Worm (Caenorhabditis elegans): ENCODE measurements around the gene F53F8.6.
A peak's percentile ranks its signal among the peaks of the same experiment; 100 is the strongest.

The F53F8.6 gene

ce11 chrV:20744290-20744837 lies 40.3 kb downstream of the F53F8.6 start, which contains the start of gene dnj-25:
Gene dnj-25 (minus strand): TSS chrV:20744346.
- TF ChIP-seq nhr-42 (GFP tag; IDR thresholded peaks at IDR 0.05): no peak
- no peak for TF ChIP-seq R02D3.7 (tag; optimal IDR thresholded peaks at IDR 0.05)
- no peak for TF ChIP-seq sdz-12 (GFP tag; optimal IDR thresholded peaks at IDR 0.05)
- TF ChIP-seq pha-4 (GFP tag; IDR thresholded peaks at IDR 0.05): no peak
- no peak for TF ChIP-seq pha-4 (tag; optimal IDR thresholded peaks at IDR 0.05)
- TF ChIP-seq F49E8.2 (tag; optimal IDR thresholded peaks at IDR 0.05; ENCODE audit: borderline replicate concordance): no peak
- no peak for TF ChIP-seq nhr-41 (GFP tag; IDR thresholded peaks at IDR 0.05)
- no peak for TF ChIP-seq ZK546.5 (tag; optimal IDR thresholded peaks at IDR 0.05)
- no peak for TF ChIP-seq spr-1 (tag; optimal IDR thresholded peaks at IDR 0.05)
- TF ChIP-seq gei-8 (GFP tag; optimal IDR thresholded peaks at IDR 0.05): no peak
- TF ChIP-seq skn-1 (tag; optimal IDR thresholded peaks at IDR 0.05): no peak
- no peak for TF ChIP-seq zag-1 (tag; optimal IDR thresholded peaks at IDR 0.05)
- no peak for TF ChIP-seq unc-39 (tag; optimal IDR thresholded peaks at IDR 0.05)
- peak; percentile 77 for TF ChIP-seq lin-38 (GFP tag; IDR thresholded peaks at IDR 0.05)
- TF ChIP-seq snpc-1.2 (GFP tag; IDR thresholded peaks at IDR 0.05): no peak
- no peak for TF ChIP-seq mxl-3 (GFP tag; optimal IDR thresholded peaks at IDR 0.05)
- no peak for TF ChIP-seq saeg-2 (GFP tag; IDR thresholded peaks at IDR 0.05)
- no peak for TF ChIP-seq mep-1 (tag; optimal IDR thresholded peaks at IDR 0.05)
- TF ChIP-seq spr-3 (GFP tag; optimal IDR thresholded peaks at IDR 0.05): no peak
- no peak for TF ChIP-seq daf-8 (GFP tag; IDR thresholded peaks at IDR 0.05)
- TF ChIP-seq daf-16 (GFP tag; optimal IDR thresholded peaks at IDR 0.05): no peak
- TF ChIP-seq daf-16 (tag; optimal IDR thresholded peaks at IDR 0.05): no peak
- TF ChIP-seq lin-29 (GFP tag; IDR thresholded peaks at IDR 0.05): no peak
- no peak for TF ChIP-seq madf-5 (GFP tag; IDR thresholded peaks at IDR 0.05)
- 0 out of 2 replicates have a peak, but pooled peaks have one; percentile 13 for TF ChIP-seq hmg-1.1 (GFP tag; IDR thresholded peaks at IDR 0.05)
- peak; percentile 21 for TF ChIP-seq mes-2 (tag; optimal IDR thresholded peaks at IDR 0.05; ENCODE audit: poor library complexity, severe bottlenecking)

ce11 chrV:20745278-20745677 lies 41.3 kb downstream of the F53F8.6 start:
- TF ChIP-seq nhr-6 (tag; optimal IDR thresholded peaks at IDR 0.05): peak; percentile 9
- TF ChIP-seq pha-4 (GFP tag; IDR thresholded peaks at IDR 0.05): no peak
- peak; percentile 88 for TF ChIP-seq pha-4 (tag; optimal IDR thresholded peaks at IDR 0.05)
- no peak for TF ChIP-seq skn-1 (tag; optimal IDR thresholded peaks at IDR 0.05)

ce11 chrV:20746805-20747204 lies 42.8 kb downstream of the F53F8.6 start:
- TF ChIP-seq ceh-32 (tag; optimal IDR thresholded peaks at IDR 0.05; ENCODE audit: poor library complexity) (no peak), ceh-28 (tag; optimal IDR thresholded peaks at IDR 0.05) (no peak), nhr-111 (GFP tag; optimal IDR thresholded peaks at IDR 0.05) (no peak), sdz-12 (GFP tag; optimal IDR thresholded peaks at IDR 0.05) (no peak), nhr-10 (tag; optimal IDR thresholded peaks at IDR 0.05) (no peak), Y75B8A.6 (GFP tag; IDR thresholded peaks at IDR 0.05) (no peak), F10B5.3 (tag; optimal IDR thresholded peaks at IDR 0.05) (no peak), D1046.2 (GFP tag; IDR thresholded peaks at IDR 0.05) (no peak), nhr-48 (tag; optimal IDR thresholded peaks at IDR 0.05) (no peak), unc-62 (GFP tag; optimal IDR thresholded peaks at IDR 0.05 in 1 of 2) (no peak), unc-62 (tag; optimal IDR thresholded peaks at IDR 0.05) (no peak), T20F7.1 (GFP tag; optimal IDR thresholded peaks at IDR 0.05) (no peak), daf-12 (tag; optimal IDR thresholded peaks at IDR 0.05) (no peak), dmd-8 (GFP tag; IDR thresholded peaks at IDR 0.05) (no peak), mdl-1 (tag; optimal IDR thresholded peaks at IDR 0.05) (no peak), nhr-6 (tag; optimal IDR thresholded peaks at IDR 0.05) (no peak), nhr-25 (tag; optimal IDR thresholded peaks at IDR 0.05; ENCODE audit: borderline replicate concordance, insufficient read depth) (no peak)

Data from whole organism, L4 larva.